Fruit fly (Drosophila melanogaster): ENCODE data around the gene Sfp24F.

dm6 chr2L:4403013-4403604 lies 38.8 kb downstream of the Sfp24F start, which contains the start of gene Dim1:
- TF ChIP-seq Myc (optimal IDR thresholded peaks at IDR 0.05) (no peak), psq (optimal IDR thresholded peaks at IDR 0.05) (no peak), h (optimal IDR thresholded peaks at IDR 0.05) (no peak), insv (optimal IDR thresholded peaks at IDR 0.05) (no peak)
